Fruit fly (Drosophila melanogaster): Measurements from ENCODE around the gene Cpr31A.

Gene Cpr31A

dm6 chr2L:10004574-10004973, 49.4 kb upstream of the Cpr31A start (continued):
- TF ChIP-seq CG6808 (GFP tag; optimal IDR thresholded peaks at IDR 0.05) (no peak), Sox102F (GFP tag; optimal IDR thresholded peaks at IDR 0.05) (no peak), Eip75B (GFP tag; optimal IDR thresholded peaks at IDR 0.05) (no peak), CG3919 (GFP tag; optimal IDR thresholded peaks at IDR 0.05) (peak; percentile 18), CG10631 (GFP tag; optimal IDR thresholded peaks at IDR 0.05) (no peak), Lpt (GFP tag; optimal IDR thresholded peaks at IDR 0.05) (no peak), lz (GFP tag; optimal IDR thresholded peaks at IDR 0.05) (no peak), ss (GFP tag; optimal IDR thresholded peaks at IDR 0.05) (peak in 1 of 2 experiments; percentile 28), CG6792 (GFP tag; optimal IDR thresholded peaks at IDR 0.05) (no peak), CG6163 (GFP tag; IDR thresholded peaks at IDR 0.05) (peak; percentile 42; the same call in 2 of the 3 replicates)

DNA sequence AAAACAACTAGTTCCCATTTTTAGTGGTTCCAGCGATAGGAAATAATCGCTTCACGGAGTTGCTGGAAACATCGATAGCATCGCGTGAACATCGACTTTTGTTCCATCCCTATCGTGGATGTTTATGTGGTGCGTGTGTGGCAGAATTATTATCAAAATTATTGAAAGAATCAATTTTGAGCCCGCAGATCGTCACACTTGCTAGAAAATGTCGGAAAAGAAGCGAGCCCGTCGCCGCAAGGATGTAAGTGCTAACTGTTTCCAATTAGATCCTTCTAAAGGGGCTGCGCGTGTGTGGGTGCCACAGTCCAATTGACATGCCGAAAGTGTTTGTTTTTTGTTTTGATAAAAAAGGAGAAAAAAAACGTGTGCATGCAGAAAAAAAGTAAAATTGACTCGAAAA, 44.7 kb upstream of the Cpr31A start, which contains the start of gene Trp1:
Gene Trp1 (plus strand): TSS at position 89 of the 403 bp plus-strand sequence.
- peak; percentile 9 for TF ChIP-seq CG3032 (tag; optimal IDR thresholded peaks at IDR 0.05)
- TF ChIP-seq Met (GFP tag; optimal IDR thresholded peaks at IDR 0.05) = no peak
- peak; percentile 33 for TF ChIP-seq CG10669 (GFP tag; optimal IDR thresholded peaks at IDR 0.05)
- TF ChIP-seq salr (GFP tag; optimal IDR thresholded peaks at IDR 0.05) = peak in 1 of 2 experiments; percentile 6
- no peak for TF ChIP-seq CG1621 (tag; optimal IDR thresholded peaks at IDR 0.05)
- TF ChIP-seq CG8632 (GFP tag; optimal IDR thresholded peaks at IDR 0.05) = no peak
- TF ChIP-seq fkh (GFP tag; optimal IDR thresholded peaks at IDR 0.05) = no peak
- TF ChIP-seq CG8319 (GFP tag; optimal IDR thresholded peaks at IDR 0.05) = no peak
- TF ChIP-seq CG8119 (GFP tag; IDR thresholded peaks at IDR 0.05) = peak; percentile 60; the same call in 2 of the 3 replicates
- no peak for TF ChIP-seq CG6792 (GFP tag; optimal IDR thresholded peaks at IDR 0.05)
- no peak for TF ChIP-seq achi (GFP tag; optimal IDR thresholded peaks at IDR 0.05)
- no peak for TF ChIP-seq CG10631 (GFP tag; optimal IDR thresholded peaks at IDR 0.05)
- no peak for TF ChIP-seq pdm3 (GFP tag; optimal IDR thresholded peaks at IDR 0.05)
- peak; percentile 4 for TF ChIP-seq Sox14 (GFP tag; optimal IDR thresholded peaks at IDR 0.05)
- TF ChIP-seq dac (GFP tag; optimal IDR thresholded peaks at IDR 0.05) = no peak
- peak; percentile 33 for TF ChIP-seq Ets96B (tag; optimal IDR thresholded peaks at IDR 0.05)
- TF ChIP-seq lz (GFP tag; optimal IDR thresholded peaks at IDR 0.05) = no peak
- no peak for TF ChIP-seq Blimp-1 (GFP tag; optimal IDR thresholded peaks at IDR 0.05)
- no peak for TF ChIP-seq Eip75B (GFP tag; optimal IDR thresholded peaks at IDR 0.05)
- TF ChIP-seq topi (GFP tag; optimal IDR thresholded peaks at IDR 0.05) = no peak
- no peak for TF ChIP-seq Lpt (GFP tag; optimal IDR thresholded peaks at IDR 0.05)
- no peak for TF ChIP-seq cyc (GFP tag; optimal IDR thresholded peaks at IDR 0.05)
- no peak for TF ChIP-seq Ets21C (GFP tag; optimal IDR thresholded peaks at IDR 0.05)
- TF ChIP-seq esn (GFP tag; optimal IDR thresholded peaks at IDR 0.05) = no peak
- TF ChIP-seq Hr38 (GFP tag; optimal IDR thresholded peaks at IDR 0.05) = no peak
- no peak for TF ChIP-seq Smox (GFP tag; optimal IDR thresholded peaks at IDR 0.05)
- TF ChIP-seq CG7368 (GFP tag; optimal IDR thresholded peaks at IDR 0.05) = no peak
- no peak for TF ChIP-seq CG3919 (GFP tag; optimal IDR thresholded peaks at IDR 0.05)
- no peak for TF ChIP-seq Gug (GFP tag; IDR thresholded peaks at IDR 0.05)
- TF ChIP-seq Hr4 (GFP tag; optimal IDR thresholded peaks at IDR 0.05) = no peak
- TF ChIP-seq Sox15 (GFP tag; optimal IDR thresholded peaks at IDR 0.05) = no peak
- no peak for TF ChIP-seq CG11762 (GFP tag; optimal IDR thresholded peaks at IDR 0.05; ENCODE audit: insufficient read depth)
- TF ChIP-seq CG6854 (GFP tag; optimal IDR thresholded peaks at IDR 0.05) = no peak
- TF ChIP-seq Eip93F (GFP tag; optimal IDR thresholded peaks at IDR 0.05) = no peak
- no peak for TF ChIP-seq vri (GFP tag; optimal IDR thresholded peaks at IDR 0.05)
- no peak for TF ChIP-seq fd59A (GFP tag; optimal IDR thresholded peaks at IDR 0.05)
- TF ChIP-seq CG9139 (GFP tag; optimal IDR thresholded peaks at IDR 0.05) = peak; percentile 84
- peak; percentile 68; the same call in 1 of the 3 replicates for TF ChIP-seq eg (GFP tag; IDR thresholded peaks at IDR 0.05)
- no peak for TF ChIP-seq spab (GFP tag; optimal IDR thresholded peaks at IDR 0.05)
- peak; percentile 28 for TF ChIP-seq Eip78C (GFP tag)
- TF ChIP-seq ss (GFP tag; optimal IDR thresholded peaks at IDR 0.05) = peak; percentile 30 to 57
- TF ChIP-seq CG32006 (GFP tag; optimal IDR thresholded peaks at IDR 0.05) = no peak
- no peak for TF ChIP-seq CG4318 (GFP tag; optimal IDR thresholded peaks at IDR 0.05)
- TF ChIP-seq net (GFP tag; optimal IDR thresholded peaks at IDR 0.05) = no peak
- TF ChIP-seq OdsH (GFP tag; optimal IDR thresholded peaks at IDR 0.05) = no peak
- no peak for TF ChIP-seq CG31627 (GFP tag; optimal IDR thresholded peaks at IDR 0.05)
- TF ChIP-seq CG6808 (GFP tag; optimal IDR thresholded peaks at IDR 0.05) = peak; percentile 44
- TF ChIP-seq Sox102F (GFP tag; optimal IDR thresholded peaks at IDR 0.05) = no peak

All from whole organism, prepupa.